Worm (Caenorhabditis elegans) whole organism, late embryonic: ENCODE data around the gene srg-45.

Source experiments
- elt-4 ChIP-seq: sonication (generic microtip); optimal IDR thresholded peaks from 2 replicates; lab custom pipeline; 2016; ENCODE audit warnings: missing genetic modification characterization, missing compliant biosample characterization
- nhr-232 ChIP-seq: sonication (generic microtip); optimal IDR thresholded peaks from 2 replicates; lab custom pipeline; 2016; ENCODE audit warnings: missing genetic modification characterization, missing compliant biosample characterization
- sox-4 ChIP-seq: sonication (generic microtip); optimal IDR thresholded peaks from 2 replicates; lab custom pipeline; 2017; ENCODE audit warnings: mild to moderate bottlenecking, missing genetic modification characterization, inconsistent platforms, missing compliant biosample characterization

ce11 chrV:12314413-12314812 lies 7.1 kb downstream of the srg-45 start:
- TF ChIP-seq nhr-232 (tag; lab: Kevin White, UChicago) (no peak), elt-4 (no peak), sox-4 (tag; lab: Kevin White, UChicago) (no peak)
